Fruit fly (Drosophila melanogaster) whole organism: ENCODE measurements around the gene CG13005.

Experiments used
- CG8478 ChIP-seq: fragments of >200 bp; optimal IDR thresholded peaks from 2 replicates; lab custom pipeline; 2018; ENCODE audit warnings: inconsistent platforms
- Dll ChIP-seq: fragments of >200 bp; optimal IDR thresholded peaks from 2 replicates; lab custom pipeline; 2017
- EcR ChIP-seq, 2 experiments: fragments of >200 bp; optimal IDR thresholded peaks; 2 replicates each; lab custom pipeline; 2017; ENCODE audit warnings: missing biosample characterization in 2 of 2, missing genetic modification characterization in 2 of 2, missing genetic modification reagents in 2 of 2
- pan ChIP-seq: fragments of >200 bp; optimal IDR thresholded peaks from 2 replicates; lab custom pipeline; 2017
- psq ChIP-seq: fragments of >200 bp; optimal IDR thresholded peaks from 2 replicates; lab custom pipeline; 2017
- usp ChIP-seq: fragments of >200 bp; optimal IDR thresholded peaks from 2 replicates; lab custom pipeline; 2017; ENCODE audit warnings: missing biosample characterization, missing genetic modification characterization, mixed read lengths

DNA sequence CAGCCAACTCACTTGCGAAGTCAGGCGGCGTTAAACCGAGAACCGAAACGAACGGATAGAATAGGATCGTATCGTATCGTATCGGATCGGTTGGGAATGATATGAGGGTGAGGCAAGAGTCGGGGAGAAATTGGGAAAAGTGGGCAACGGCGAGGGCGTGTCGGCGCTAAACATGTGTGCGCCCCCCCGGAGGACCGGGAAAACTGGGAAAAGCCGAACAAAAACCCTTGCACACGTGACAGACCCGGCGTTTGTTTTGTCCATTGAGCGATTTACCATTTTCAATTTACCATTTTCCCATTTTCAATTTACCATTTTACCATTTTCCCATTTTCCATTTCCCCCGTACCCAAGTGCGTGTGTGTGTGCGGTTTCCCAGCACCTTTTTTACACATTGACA is 28.4 kb upstream of the CG13005 start:
- no peak for TF ChIP-seq CG8478 (lab: Kevin White, UChicago)
- no peak for TF ChIP-seq pan
- TF ChIP-seq usp (GFP tag; lab: Kevin White, UChicago): no peak
- TF ChIP-seq EcR (GFP tag; optimal IDR thresholded peaks at IDR 0.05; lab: Kevin White, UChicago): no peak
- TF ChIP-seq Dll (lab: Kevin White, UChicago): no peak
- TF ChIP-seq psq (lab: Kevin White, UChicago): no peak
